Fruit fly (Drosophila melanogaster): ENCODE measurements around the gene CG17359.

dm6 chr3L:13973377-13974111 is 25.5 kb downstream of the CG17359 start, which contains the start of the genes CG13738 and Hsc70-1:
- no peak for TF ChIP-seq lola (GFP tag; optimal IDR thresholded peaks at IDR 0.05)
- TF ChIP-seq h (GFP tag; optimal IDR thresholded peaks at IDR 0.05): no peak
- no peak for TF ChIP-seq Myc (optimal IDR thresholded peaks at IDR 0.05)
- no peak for TF ChIP-seq fru (GFP tag; optimal IDR thresholded peaks at IDR 0.05)
- no peak for TF ChIP-seq pan (optimal IDR thresholded peaks at IDR 0.05)
- TF ChIP-seq psq (GFP tag; optimal IDR thresholded peaks at IDR 0.05): no peak
- TF ChIP-seq Hr83 (GFP tag; optimal IDR thresholded peaks at IDR 0.05; ENCODE audit: poor library complexity, severe bottlenecking): no peak
- no peak for TF ChIP-seq Vsx2 (GFP tag; optimal IDR thresholded peaks at IDR 0.05; ENCODE audit: partially characterized antibody)
